Comparison of ENCODE assay signal across 1 fruit fly cellular context in genomic region chr3L:16580049-16580448, dm6.
TF ChIP-seq lines count a peak whose summit lies in the region.

Gene nxf2, minus strand, starts transcription at chr3L:16580306.

TF ChIP-seq in whole organism, embryonic, 481 proteins besides CTCF, POLR2A, EP300 and RAD21 (continued from another document):
- TF ChIP-seq CG2116 (GFP tag; optimal IDR thresholded peaks at IDR 0.05; lab: Kevin White, UChicago) (peak; percentile 55), bab2 (GFP tag; optimal IDR thresholded peaks at IDR 0.05; lab: Kevin White, UChicago) (no peak), CG9932 (GFP tag; IDR thresholded peaks at IDR 0.05; lab: Robert Waterston, UW) (no peak), Hr3 (GFP tag; optimal IDR thresholded peaks at IDR 0.05; lab: Kevin White, UChicago) (no peak), CG8281 (tag; optimal IDR thresholded peaks at IDR 0.05; lab: Kevin White, UChicago) (no peak), cas (GFP tag; IDR thresholded peaks at IDR 0.05; lab: Robert Waterston, UW) (no peak), gt (GFP tag; IDR thresholded peaks at IDR 0.05; lab: Robert Waterston, UW) (no peak), vvl (GFP tag; IDR thresholded peaks at IDR 0.05; lab: Robert Waterston, UW) (no peak), mld (GFP tag; IDR thresholded peaks at IDR 0.05; lab: Robert Waterston, UW; ENCODE audit: partially characterized antibody) (0 out of 3 replicates have a peak, but pooled peaks have one; percentile 6), CG6254 (GFP tag; optimal IDR thresholded peaks at IDR 0.05; lab: Kevin White, UChicago) (no peak), ap (GFP tag; IDR thresholded peaks at IDR 0.05; lab: Robert Waterston, UW) (no peak), ind (GFP tag; optimal IDR thresholded peaks at IDR 0.05; lab: Kevin White, UChicago) (no peak), lab (GFP tag; optimal IDR thresholded peaks at IDR 0.05; lab: Kevin White, UChicago) (no peak), fd102C (GFP tag; optimal IDR thresholded peaks at IDR 0.05; lab: Kevin White, UChicago) (no peak), amos (GFP tag; IDR thresholded peaks at IDR 0.05; lab: Robert Waterston, UW; ENCODE audit: partially characterized antibody) (peak; percentile 65), CG1602 (GFP tag; optimal IDR thresholded peaks at IDR 0.05; lab: Kevin White, UChicago) (no peak), CG14965 (GFP tag; optimal IDR thresholded peaks at IDR 0.05; lab: Kevin White, UChicago; ENCODE audit: borderline replicate concordance) (no peak), ci (GFP tag; IDR thresholded peaks at IDR 0.05; lab: Robert Waterston, UW) (no peak), exex (tag; optimal IDR thresholded peaks at IDR 0.05; lab: Kevin White, UChicago) (no peak), Ada2b (GFP tag; IDR thresholded peaks at IDR 0.05; lab: Robert Waterston, UW) (no peak), run (tag; optimal IDR thresholded peaks at IDR 0.05; lab: Kevin White, UChicago) (no peak), Spps (tag; optimal IDR thresholded peaks at IDR 0.05; lab: Kevin White, UChicago) (no peak), CG3726 (GFP tag; IDR thresholded peaks at IDR 0.05; lab: Robert Waterston, UW) (no peak), ATbp (GFP tag; optimal IDR thresholded peaks at IDR 0.05; lab: Kevin White, UChicago) (no peak), Usf (GFP tag; optimal IDR thresholded peaks at IDR 0.05; lab: Kevin White, UChicago) (no peak)
